Fruit fly (Drosophila melanogaster) whole organism, adult: ENCODE results near the gene EMC4.

Experiments used
- CG11617 ChIP-seq: fragments of 200-800 bp; sonication (Bioruptor generic); optimal IDR thresholded peaks from 2 replicates; lab custom pipeline; 2017; ENCODE audit warnings: mild to moderate bottlenecking, missing biosample characterization, missing genetic modification reagents, missing genetic modification characterization
- CG12768 ChIP-seq: fragments of 200-800 bp; sonication (Bioruptor generic); optimal IDR thresholded peaks from 2 replicates; lab custom pipeline; 2017; ENCODE audit warnings: missing biosample characterization, missing genetic modification characterization, mild to moderate bottlenecking, moderate library complexity, missing genetic modification reagents
- CG14711 ChIP-seq: fragments of 200-800 bp; sonication (Bioruptor generic); optimal IDR thresholded peaks from 2 replicates; lab custom pipeline; 2018; ENCODE audit warnings: missing biosample characterization, mild to moderate bottlenecking, missing genetic modification characterization, moderate library complexity
- CG1620 ChIP-seq: fragments of 200-800 bp; sonication (Bioruptor generic); optimal IDR thresholded peaks from 2 replicates; lab custom pipeline; 2016; ENCODE audit warnings: missing biosample characterization, missing genetic modification characterization
- CG33017 ChIP-seq: fragments of 200-800 bp; sonication (Bioruptor generic); optimal IDR thresholded peaks from 2 replicates; lab custom pipeline; 2018; ENCODE audit warnings: missing biosample characterization, mild to moderate bottlenecking, missing genetic modification characterization, moderate library complexity
- CG5204 ChIP-seq: fragments of 200-800 bp; sonication (Bioruptor generic); optimal IDR thresholded peaks from 2 replicates; lab custom pipeline; 2016; ENCODE audit warnings: missing biosample characterization, missing genetic modification characterization
- CG7045 ChIP-seq: fragments of 200-800 bp; sonication (Bioruptor generic); optimal IDR thresholded peaks from 2 replicates; lab custom pipeline; 2017; ENCODE audit warnings: missing biosample characterization, mild to moderate bottlenecking, missing genetic modification characterization
- CG7101 ChIP-seq: fragments of 200-800 bp; sonication (Bioruptor generic); optimal IDR thresholded peaks from 2 replicates; lab custom pipeline; 2018; ENCODE audit warnings: missing biosample characterization, mild to moderate bottlenecking, missing genetic modification characterization, moderate library complexity
- Clk ChIP-seq: fragments of 200-800 bp; sonication (Bioruptor generic); optimal IDR thresholded peaks from 2 replicates; lab custom pipeline; 2017; ENCODE audit warnings: missing biosample characterization, missing genetic modification characterization
- Crg-1 ChIP-seq: fragments of 200-800 bp; sonication (Bioruptor generic); optimal IDR thresholded peaks from 2 replicates; lab custom pipeline; 2016; ENCODE audit warnings: missing biosample characterization, missing genetic modification characterization
- Hr96 ChIP-seq: fragments of 200-800 bp; sonication (Bioruptor generic); optimal IDR thresholded peaks from 2 replicates; lab custom pipeline; 2016; ENCODE audit warnings: missing biosample characterization, missing genetic modification characterization
- Mnt ChIP-seq: fragments of 200-800 bp; sonication (Bioruptor generic); optimal IDR thresholded peaks from 2 replicates; lab custom pipeline; 2016; ENCODE audit warnings: missing biosample characterization, mild to moderate bottlenecking, missing genetic modification characterization
- bab1 ChIP-seq: fragments of 200-800 bp; sonication (Bioruptor generic); optimal IDR thresholded peaks from 3 replicates; lab custom pipeline; 2019; ENCODE audit warnings: missing biosample characterization, mild to moderate bottlenecking, missing genetic modification characterization, moderate library complexity
- cic ChIP-seq: fragments of 200-800 bp; sonication (Bioruptor generic); optimal IDR thresholded peaks from 2 replicates; lab custom pipeline; 2017; ENCODE audit warnings: missing biosample characterization, mild to moderate bottlenecking, missing genetic modification characterization, moderate library complexity
- cnc ChIP-seq, 2 experiments: fragments of >200 bp; optimal IDR thresholded peaks; 2 replicates each; lab custom pipeline; 2017
- kay ChIP-seq: fragments of 200-800 bp; sonication (Bioruptor generic); peaks from one replicate; lab custom pipeline; 2016; ENCODE audit warnings: missing biosample characterization, missing genetic modification characterization, borderline replicate concordance
- ovo ChIP-seq: fragments of 200-800 bp; sonication (Bioruptor generic); optimal IDR thresholded peaks from 2 replicates; lab custom pipeline; 2016; ENCODE audit warnings: missing biosample characterization, missing genetic modification characterization
- pad ChIP-seq: fragments of 200-800 bp; sonication (Bioruptor generic); optimal IDR thresholded peaks from 3 replicates; lab custom pipeline; 2017; ENCODE audit warnings: missing biosample characterization, missing genetic modification characterization, mild to moderate bottlenecking, moderate library complexity, missing genetic modification reagents
- tj ChIP-seq: fragments of 200-800 bp; sonication (Bioruptor generic); optimal IDR thresholded peaks from 3 replicates; lab custom pipeline; 2017; ENCODE audit warnings: missing biosample characterization, mild to moderate bottlenecking, missing genetic modification characterization, moderate library complexity
- toe ChIP-seq: fragments of 200-800 bp; sonication (Bioruptor generic); optimal IDR thresholded peaks from 2 replicates; lab custom pipeline; 2016; ENCODE audit warnings: missing biosample characterization, missing genetic modification characterization

The EMC4 gene

DNA sequence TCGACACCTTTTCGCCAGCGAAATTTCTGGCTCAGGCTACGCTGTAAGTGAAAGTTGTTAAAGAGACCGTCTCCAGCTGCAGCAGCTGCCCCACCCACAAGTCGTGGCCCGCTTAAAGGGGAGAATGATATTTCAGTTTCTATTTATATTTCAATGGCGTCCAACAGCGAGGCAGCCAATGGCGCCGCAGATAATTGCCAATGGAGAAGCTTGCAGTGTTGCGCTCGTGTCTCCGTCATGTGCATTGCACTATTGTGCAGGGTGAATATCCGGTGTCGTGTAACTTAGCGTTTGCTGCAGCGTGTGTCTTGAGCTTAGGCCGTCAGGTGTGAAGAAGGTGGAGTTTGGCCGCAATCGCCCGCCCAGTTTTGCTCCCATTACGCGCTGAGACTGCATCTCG is 46.7 kb downstream of the EMC4 start:
- TF ChIP-seq Clk (GFP tag; lab: Kevin White, UChicago) (no peak), Crg-1 (GFP tag; lab: Kevin White, UChicago) (no peak), Mnt (GFP tag; lab: Kevin White, UChicago) (no peak), toe (no peak), bab1 (no peak), cic (GFP tag; lab: Kevin White, UChicago) (no peak), tj (GFP tag; lab: Kevin White, UChicago) (no peak), cnc (optimal IDR thresholded peaks at IDR 0.05; lab: Kevin White, UChicago) (no peak), CG33017 (tag; lab: Kevin White, UChicago) (no peak), CG12768 (GFP tag; lab: Kevin White, UChicago) (no peak), CG5204 (GFP tag; lab: Kevin White, UChicago) (no peak), CG7101 (tag; lab: Kevin White, UChicago) (no peak), CG11617 (GFP tag; lab: Kevin White, UChicago) (no peak), CG14711 (tag; lab: Kevin White, UChicago) (no peak), CG7045 (GFP tag; lab: Kevin White, UChicago) (no peak), pad (no peak), Hr96 (GFP tag; lab: Kevin White, UChicago) (no peak), CG1620 (GFP tag; lab: Kevin White, UChicago) (no peak)

DNA sequence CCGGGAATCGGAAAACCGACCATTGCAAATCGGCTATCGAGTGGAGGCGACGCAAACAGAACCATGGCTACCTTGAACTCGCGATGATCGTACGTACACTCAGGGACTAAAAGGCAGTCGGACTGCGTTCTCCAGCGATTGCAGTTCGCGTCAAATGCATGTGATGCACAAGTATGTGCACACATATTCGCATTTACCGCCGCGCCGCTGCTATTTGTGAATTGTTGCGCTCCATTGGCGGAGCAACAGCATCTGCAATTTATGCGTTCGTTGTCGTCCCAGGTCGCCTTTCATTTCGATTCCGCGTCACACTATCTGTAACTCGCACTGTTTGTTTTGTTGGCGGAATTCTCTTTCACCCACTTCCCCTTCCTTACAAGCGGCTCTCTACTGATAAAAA is 47.9 kb downstream of the EMC4 start:
- no peak for TF ChIP-seq CG11617 (GFP tag; lab: Kevin White, UChicago)
- TF ChIP-seq Clk (GFP tag; lab: Kevin White, UChicago), result no peak
- TF ChIP-seq CG7045 (GFP tag; lab: Kevin White, UChicago), result no peak
- TF ChIP-seq bab1, result no peak
- no peak for TF ChIP-seq cic (GFP tag; lab: Kevin White, UChicago)
- TF ChIP-seq Mnt (GFP tag; lab: Kevin White, UChicago), result no peak
- no peak for TF ChIP-seq tj (GFP tag; lab: Kevin White, UChicago)
- TF ChIP-seq toe, result no peak
- no peak for TF ChIP-seq pad
- TF ChIP-seq Hr96 (GFP tag; lab: Kevin White, UChicago), result no peak
- no peak for TF ChIP-seq CG12768 (GFP tag; lab: Kevin White, UChicago)
- no peak for TF ChIP-seq ovo (GFP tag; lab: Kevin White, UChicago)
- TF ChIP-seq CG33017 (tag; lab: Kevin White, UChicago), result no peak
- TF ChIP-seq CG7101 (tag; lab: Kevin White, UChicago), result no peak
- no peak for TF ChIP-seq cnc (optimal IDR thresholded peaks at IDR 0.05; lab: Kevin White, UChicago)
- TF ChIP-seq Crg-1 (GFP tag; lab: Kevin White, UChicago), result no peak
- no peak for TF ChIP-seq CG1620 (GFP tag; lab: Kevin White, UChicago)
- TF ChIP-seq kay (GFP tag; lab: Kevin White, UChicago), result no peak
- TF ChIP-seq CG14711 (tag; lab: Kevin White, UChicago), result no peak
